Fruit fly (Drosophila melanogaster) whole organism, embryonic: ENCODE results near the gene CG14079.
A peak's percentile ranks its signal among the peaks of the same experiment; 100 is the strongest.

ENCODE experiments used
- Awh ChIP-seq: fragments of 200-800 bp; sonication (Bioruptor generic); IDR thresholded peaks from 2 replicates; pipeline ENCODE4, ENCODE4 v1.3.6; 2022; ENCODE audit warnings: missing biosample characterization, missing genetic modification characterization
- CG10543 ChIP-seq: fragments of 200-800 bp; sonication (Bioruptor generic); optimal IDR thresholded peaks from 3 replicates; lab custom pipeline; 2017; ENCODE audit warnings: missing biosample characterization, mild to moderate bottlenecking, missing genetic modification characterization, moderate library complexity
- CG11093 ChIP-seq: fragments of 200-800 bp; sonication (Bioruptor generic); IDR thresholded peaks from 3 replicates; pipeline ENCODE4 v1.3.6; 2022; ENCODE audit warnings: missing biosample characterization, missing genetic modification characterization
- CG1233 ChIP-seq: fragments of 200-800 bp; sonication (Bioruptor generic); optimal IDR thresholded peaks from 4 replicates; lab custom pipeline; 2018; ENCODE audit warnings: missing biosample characterization, mild to moderate bottlenecking, missing genetic modification characterization
- CG14710 ChIP-seq: fragments of 200-800 bp; sonication (Bioruptor generic); optimal IDR thresholded peaks from 3 replicates; lab custom pipeline; 2019; ENCODE audit warnings: missing biosample characterization, mild to moderate bottlenecking, missing genetic modification characterization, moderate library complexity
- CG15601 ChIP-seq: fragments of 200-800 bp; sonication (Bioruptor generic); optimal IDR thresholded peaks from 3 replicates; lab custom pipeline; 2019; ENCODE audit warnings: missing biosample characterization, mild to moderate bottlenecking, missing genetic modification characterization, moderate library complexity
- CG16863 ChIP-seq: fragments of 200-800 bp; sonication (Bioruptor generic); optimal IDR thresholded peaks from 3 replicates; lab custom pipeline; 2016; ENCODE audit warnings: missing biosample characterization, missing genetic modification characterization
- CG1792 ChIP-seq: fragments of 200-800 bp; sonication (Bioruptor generic); optimal IDR thresholded peaks from 2 replicates; lab custom pipeline; 2016; ENCODE audit warnings: missing biosample characterization, missing genetic modification characterization
- CG18599 ChIP-seq: fragments of 200-800 bp; sonication (Bioruptor generic); optimal IDR thresholded peaks from 3 replicates; lab custom pipeline; 2017; ENCODE audit warnings: missing biosample characterization, missing genetic modification characterization, mild to moderate bottlenecking, moderate library complexity, missing genetic modification reagents
- CG2120 ChIP-seq: fragments of 200-800 bp; sonication (Bioruptor generic); optimal IDR thresholded peaks from 3 replicates; lab custom pipeline; 2016; ENCODE audit warnings: missing biosample characterization, missing genetic modification characterization
- CG2199 ChIP-seq: fragments of 200-800 bp; sonication (Bioruptor generic); IDR thresholded peaks from 3 replicates; pipeline ENCODE4 v1.3.6; 2022; ENCODE audit warnings: missing biosample characterization, missing genetic modification characterization
- CG2875 ChIP-seq: fragments of 200-800 bp; sonication (Bioruptor generic); optimal IDR thresholded peaks from 2 replicates; lab custom pipeline; 2017; ENCODE audit warnings: missing biosample characterization, mild to moderate bottlenecking, missing genetic modification characterization, missing genetic modification reagents
- CG3407 ChIP-seq: fragments of 200-800 bp; sonication (Bioruptor generic); optimal IDR thresholded peaks from 2 replicates; lab custom pipeline; 2018; ENCODE audit warnings: missing biosample characterization, mild to moderate bottlenecking, missing genetic modification characterization
- CG3847 ChIP-seq: fragments of 200-800 bp; sonication (Bioruptor generic); IDR thresholded peaks from 2 replicates; pipeline ENCODE4 v1.3.6; 2022; ENCODE audit warnings: missing biosample characterization, missing genetic modification characterization
- CG6791 ChIP-seq: fragments of 200-800 bp; sonication (Bioruptor generic); IDR thresholded peaks from 3 replicates; pipeline ENCODE4 v1.3.6; 2022; ENCODE audit warnings: missing biosample characterization, missing genetic modification characterization; ENCODE audit not compliant: partially characterized antibody
- CG8765 ChIP-seq: fragments of 200-800 bp; sonication (Bioruptor generic); IDR thresholded peaks from 2 replicates; pipeline ENCODE4 v1.3.6; 2022; ENCODE audit warnings: missing biosample characterization, missing genetic modification characterization
- Dip3 ChIP-seq: fragments of 200-800 bp; sonication (Bioruptor generic); optimal IDR thresholded peaks from 3 replicates; lab custom pipeline; 2016; ENCODE audit warnings: missing biosample characterization, missing genetic modification characterization
- E2f2 ChIP-seq: fragments of 200-800 bp; sonication (Bioruptor generic); IDR thresholded peaks from 2 replicates; pipeline ENCODE4 v1.3.6; 2022; ENCODE audit warnings: missing biosample characterization, missing genetic modification characterization
- GATAe ChIP-seq: fragments of 200-800 bp; sonication (Bioruptor generic); conservative IDR thresholded peaks from 2 replicates; pipeline ENCODE4 v1.3.6; 2022; ENCODE audit warnings: missing biosample characterization, missing genetic modification characterization
- HLHmδ ChIP-seq: fragments of 200-800 bp; sonication (Bioruptor generic); optimal IDR thresholded peaks from 2 replicates; lab custom pipeline; 2018; ENCODE audit warnings: missing biosample characterization, mild to moderate bottlenecking, missing genetic modification characterization, moderate library complexity
- Hr3 ChIP-seq: fragments of 200-800 bp; sonication (Bioruptor generic); optimal IDR thresholded peaks from 3 replicates; lab custom pipeline; 2016; ENCODE audit warnings: missing biosample characterization, missing genetic modification characterization
- Med ChIP-seq: fragments of 200-800 bp; sonication (Bioruptor generic); peaks from one replicate; lab custom pipeline; 2016; ENCODE audit warnings: missing biosample characterization, missing genetic modification characterization, mild to moderate bottlenecking, inconsistent platforms, moderate library complexity
- Mrtf ChIP-seq: fragments of 200-800 bp; sonication (Bioruptor generic); IDR thresholded peaks from 3 replicates; pipeline ENCODE4 v1.3.6; 2022; ENCODE audit warnings: missing biosample characterization, missing genetic modification characterization
- NK7.1 ChIP-seq: fragments of 200-800 bp; sonication (Bioruptor generic); optimal IDR thresholded peaks from 3 replicates; lab custom pipeline; 2016; ENCODE audit warnings: missing biosample characterization, missing genetic modification characterization
- Nf-YA ChIP-seq: fragments of 200-800 bp; sonication (Bioruptor generic); IDR thresholded peaks from 2 replicates; pipeline ENCODE4 v1.3.6; 2022; ENCODE audit warnings: missing biosample characterization, missing genetic modification characterization
- Rfx ChIP-seq: fragments of 200-800 bp; sonication (Bioruptor generic); IDR thresholded peaks from 2 replicates; pipeline ENCODE4 v1.3.6; 2022; ENCODE audit warnings: missing biosample characterization, missing genetic modification characterization
- Sox100B ChIP-seq: fragments of 200-800 bp; sonication (Bioruptor generic); optimal IDR thresholded peaks from 3 replicates; lab custom pipeline; 2018; ENCODE audit warnings: missing biosample characterization, mild to moderate bottlenecking, missing genetic modification characterization
- ab ChIP-seq: fragments of 200-800 bp; sonication (Bioruptor generic); optimal IDR thresholded peaks from 2 replicates; lab custom pipeline; 2016; ENCODE audit warnings: missing biosample characterization, missing genetic modification characterization
- abd-A ChIP-seq: fragments of 200-800 bp; sonication (Bioruptor generic); optimal IDR thresholded peaks from 3 replicates; lab custom pipeline; 2019; ENCODE audit warnings: missing biosample characterization, mild to moderate bottlenecking, missing genetic modification characterization, moderate library complexity
- al ChIP-seq: fragments of 200-800 bp; sonication (Bioruptor generic); IDR thresholded peaks from 2 replicates; pipeline ENCODE4 v1.3.6; 2022; ENCODE audit warnings: missing biosample characterization, missing genetic modification characterization
- ap ChIP-seq: fragments of 200-800 bp; sonication (Bioruptor generic); IDR thresholded peaks from 2 replicates; pipeline ENCODE4 v1.3.6; 2022; ENCODE audit warnings: missing biosample characterization, missing genetic modification characterization
- ase ChIP-seq: fragments of 200-800 bp; sonication (Bioruptor generic); IDR thresholded peaks from 3 replicates; pipeline ENCODE4 v1.3.6; 2022; ENCODE audit warnings: missing biosample characterization, missing genetic modification characterization
- bowl ChIP-seq: fragments of 200-800 bp; sonication (Bioruptor generic); IDR thresholded peaks from 2 replicates; pipeline ENCODE4 v1.3.6; 2022; ENCODE audit warnings: missing biosample characterization, missing genetic modification characterization
- crc ChIP-seq: fragments of 200-800 bp; sonication (Bioruptor generic); optimal IDR thresholded peaks from 2 replicates; lab custom pipeline; 2016; ENCODE audit warnings: missing biosample characterization, missing genetic modification characterization
- ewg ChIP-seq: fragments of 200-800 bp; sonication (Bioruptor generic); optimal IDR thresholded peaks from 3 replicates; lab custom pipeline; 2017; ENCODE audit warnings: mild to moderate bottlenecking, missing biosample characterization, missing genetic modification reagents, missing genetic modification characterization
- hkb ChIP-seq, 2 experiments: fragments of 200-800 bp in 1 of 2; fragments of >200 bp in 1 of 2; sonication (Bioruptor generic) in 1 of 2; IDR thresholded peaks in 1 of 2; optimal IDR thresholded peaks in 1 of 2; 2 replicates each; pipeline versions ENCODE4 v1.3.6 to Lab custom; 2017 to 2022; ENCODE audit warnings: missing biosample characterization in 1 of 2, missing genetic modification characterization in 1 of 2
- jigr1 ChIP-seq: fragments of 200-800 bp; sonication (Bioruptor generic); IDR thresholded peaks from 3 replicates; pipeline ENCODE4 v1.3.6; 2022; ENCODE audit warnings: missing biosample characterization, missing genetic modification characterization
- kay ChIP-seq: fragments of 200-800 bp; sonication (Bioruptor generic); optimal IDR thresholded peaks from 2 replicates; lab custom pipeline; 2016; ENCODE audit warnings: missing biosample characterization, missing genetic modification characterization
- nau ChIP-seq: fragments of 200-800 bp; sonication (Bioruptor generic); optimal IDR thresholded peaks from 3 replicates; lab custom pipeline; 2017; ENCODE audit warnings: missing biosample characterization, mild to moderate bottlenecking, missing genetic modification characterization, missing genetic modification reagents
- nerfin-1 ChIP-seq: fragments of 200-800 bp; sonication (Bioruptor generic); optimal IDR thresholded peaks from 3 replicates; lab custom pipeline; 2019; ENCODE audit warnings: missing biosample characterization, mild to moderate bottlenecking, missing genetic modification characterization, moderate library complexity
- odd ChIP-seq: fragments of 200-800 bp; sonication (Bioruptor generic); optimal IDR thresholded peaks from 2 replicates; lab custom pipeline; 2017; ENCODE audit warnings: missing biosample characterization, mild to moderate bottlenecking, missing genetic modification characterization
- peb ChIP-seq: fragments of 200-800 bp; sonication (Bioruptor generic); IDR thresholded peaks from 2 replicates; pipeline ENCODE4 v1.3.6; 2022; ENCODE audit warnings: missing biosample characterization, missing genetic modification characterization
- sna ChIP-seq: fragments of 200-800 bp; sonication (Bioruptor generic); IDR thresholded peaks from 2 replicates; pipeline ENCODE4 v1.3.6; 2022; ENCODE audit warnings: missing biosample characterization, missing genetic modification characterization; ENCODE audit not compliant: partially characterized antibody
- so ChIP-seq: fragments of 200-800 bp; sonication (Bioruptor generic); IDR thresholded peaks from 3 replicates; pipeline ENCODE4 v1.3.6; 2022; ENCODE audit warnings: missing biosample characterization, missing genetic modification characterization
- twi ChIP-seq: fragments of 200-800 bp; optimal IDR thresholded peaks from 2 replicates; lab custom pipeline; 2019; ENCODE audit warnings: missing biosample characterization, mild to moderate bottlenecking, missing genetic modification characterization, moderate library complexity
- wek ChIP-seq: fragments of 200-800 bp; sonication (Bioruptor generic); optimal IDR thresholded peaks from 3 replicates; lab custom pipeline; 2018; ENCODE audit warnings: missing biosample characterization, mild to moderate bottlenecking, missing genetic modification characterization, moderate library complexity
- z ChIP-seq: fragments of 200-800 bp; sonication (Bioruptor generic); IDR thresholded peaks from 3 replicates; pipeline ENCODE4 v1.3.6; 2022; ENCODE audit warnings: missing biosample characterization, missing genetic modification characterization
- zfh1 ChIP-seq: fragments of 200-800 bp; sonication (Bioruptor generic); IDR thresholded peaks from 3 replicates; pipeline ENCODE4 v1.3.6; 2022; ENCODE audit warnings: missing biosample characterization, missing genetic modification characterization

Gene CG14079

dm6 chr3L:19073029-19073908 lies 24.5 kb upstream of the CG14079 start (continued):
- TF ChIP-seq CG18599 (GFP tag; lab: Kevin White, UChicago) = peak; percentile 17
- 0 out of 2 replicates have a peak, but pooled peaks have one; percentile 31 for TF ChIP-seq ap
- no peak for TF ChIP-seq CG14710 (tag; lab: Kevin White, UChicago)
- TF ChIP-seq Sox100B (GFP tag; lab: Kevin White, UChicago) = peak; percentile 30
- TF ChIP-seq HLHmδ = peak; percentile 20
- TF ChIP-seq kay (GFP tag; lab: Kevin White, UChicago) = peak; percentile 19
- no peak for TF ChIP-seq CG1233
- TF ChIP-seq nerfin-1 (tag; lab: Kevin White, UChicago) = peak; percentile 1
- TF ChIP-seq peb (GFP tag; lab: Robert Waterston, UW) = no peak
- peak; percentile 26; the same call in 1 of the 2 replicates for TF ChIP-seq bowl (GFP tag; lab: Robert Waterston, UW)
- TF ChIP-seq NK7.1 (GFP tag; lab: Kevin White, UChicago) = no peak
- peak; percentile 75 for TF ChIP-seq Med (GFP tag; lab: Kevin White, UChicago)
- TF ChIP-seq CG2199 (GFP tag; lab: Robert Waterston, UW) = peak; percentile 37; the same call in 1 of the 3 replicates
- peak; percentile 1 for TF ChIP-seq CG10543 (GFP tag; lab: Kevin White, UChicago)
- TF ChIP-seq odd = peak; percentile 37
- TF ChIP-seq CG3847 (GFP tag; lab: Robert Waterston, UW) = 0 out of 2 replicates have a peak, but pooled peaks have one; percentile 13
- TF ChIP-seq CG6791 (GFP tag; lab: Robert Waterston, UW) = no peak
- no peak for TF ChIP-seq twi (tag; lab: Kevin White, UChicago)
- TF ChIP-seq ewg (GFP tag; lab: Kevin White, UChicago) = peak; percentile 37
- TF ChIP-seq CG15601 (tag; lab: Kevin White, UChicago) = peak; percentile 18
- 0 out of 2 replicates have a peak, but pooled peaks have one; percentile 18 for TF ChIP-seq sna (GFP tag; lab: Robert Waterston, UW)
- TF ChIP-seq so (GFP tag; lab: Robert Waterston, UW) = peak; percentile 49; the same call in 1 of the 3 replicates
- TF ChIP-seq hkb (optimal IDR thresholded peaks at IDR 0.05; lab: Kevin White, UChicago) = no peak
- peak; percentile 53; the same call in 1 of the 2 replicates for TF ChIP-seq hkb (GFP tag; IDR thresholded peaks at IDR 0.05; lab: Robert Waterston, UW)
- TF ChIP-seq zfh1 (GFP tag; lab: Robert Waterston, UW) = 0 out of 3 replicates have a peak, but pooled peaks have one; percentile 32
- no peak for TF ChIP-seq ase (GFP tag; lab: Robert Waterston, UW)
- TF ChIP-seq wek (GFP tag; lab: Kevin White, UChicago) = peak; percentile 45
- peak; percentile 52 for TF ChIP-seq CG3407 (GFP tag; lab: Kevin White, UChicago)
- 0 out of 2 replicates have a peak, but pooled peaks have one; percentile 7 for TF ChIP-seq E2f2
- 0 out of 3 replicates have a peak, but pooled peaks have one; percentile 46 for TF ChIP-seq Mrtf
- no peak for TF ChIP-seq jigr1
- peak; percentile 42 for TF ChIP-seq abd-A (tag; lab: Kevin White, UChicago)
- no peak for TF ChIP-seq al (GFP tag; lab: Robert Waterston, UW)
- TF ChIP-seq CG2875 = peak; percentile 41
- 0 out of 2 replicates have a peak, but pooled peaks have one; percentile 6 for TF ChIP-seq Rfx (GFP tag; lab: Robert Waterston, UW)
- peak; percentile 71; the same call in 1 of the 2 replicates for TF ChIP-seq Awh
- TF ChIP-seq ab = no peak
- no peak for TF ChIP-seq Dip3 (GFP tag; lab: Kevin White, UChicago)
- TF ChIP-seq CG8765 = 0 out of 2 replicates have a peak, but pooled peaks have one; percentile 17
- no peak for TF ChIP-seq crc (GFP tag; lab: Kevin White, UChicago)
- no peak for TF ChIP-seq Nf-YA
- 0 out of 3 replicates have a peak, but pooled peaks have one; percentile 20 for TF ChIP-seq CG11093
- TF ChIP-seq z = no peak
- TF ChIP-seq GATAe (GFP tag; lab: Robert Waterston, UW) = no peak
- TF ChIP-seq nau (GFP tag; lab: Kevin White, UChicago) = peak; percentile 7
- TF ChIP-seq CG1792 = no peak
- no peak for TF ChIP-seq CG2120
- peak; percentile 18 for TF ChIP-seq CG16863 (GFP tag; lab: Kevin White, UChicago)
- no peak for TF ChIP-seq Hr3 (GFP tag; lab: Kevin White, UChicago)
